Worm (Caenorhabditis elegans) whole organism, L2 larva: ENCODE data around the gene sft-4.

Experiments used
- ZK546.5 ChIP-seq: sonication (generic microtip); optimal IDR thresholded peaks from 2 replicates; lab custom pipeline; 2017; ENCODE audit warnings: missing biosample characterization, missing genetic modification characterization
- ama-1 ChIP-seq: fragments of 150-350 bp; optimal IDR thresholded peaks from 2 replicates; lab custom pipeline; 2018; ENCODE audit warnings: inconsistent platforms
- fos-1 ChIP-seq: fragments of 150-350 bp; optimal IDR thresholded peaks from 2 replicates; lab custom pipeline; 2014; ENCODE audit warnings: missing biosample characterization, missing genetic modification characterization
- lin-13 ChIP-seq: fragments of 150-350 bp; optimal IDR thresholded peaks from 2 replicates; lab custom pipeline; 2014; ENCODE audit warnings: missing biosample characterization, missing genetic modification reagents, missing genetic modification characterization
- nhr-237 ChIP-seq: fragments of 150-350 bp; optimal IDR thresholded peaks from 2 replicates; lab custom pipeline; 2014; ENCODE audit warnings: missing biosample characterization, missing genetic modification characterization
- peb-1 ChIP-seq: fragments of 150-350 bp; optimal IDR thresholded peaks from 2 replicates; lab custom pipeline; 2014; ENCODE audit warnings: missing biosample characterization, missing genetic modification characterization
- sem-4 ChIP-seq: fragments of 150-350 bp; optimal IDR thresholded peaks from 2 replicates; lab custom pipeline; 2014; ENCODE audit warnings: missing biosample characterization, missing genetic modification reagents, missing genetic modification characterization
- snpc-4 ChIP-seq: fragments of 150-350 bp; optimal IDR thresholded peaks from 2 replicates; lab custom pipeline; 2014; ENCODE audit warnings: missing biosample characterization, missing genetic modification characterization

ce11 chrX:5746665-5747064 is 33.9 kb downstream of the sft-4 start:
- TF ChIP-seq sem-4 (tag; lab: Kevin White, UChicago) (no peak), fos-1 (tag; lab: Kevin White, UChicago) (no peak), lin-13 (GFP tag; lab: Kevin White, UChicago) (no peak), ZK546.5 (tag; lab: Kevin White, UChicago) (no peak), nhr-237 (no peak), snpc-4 (tag; lab: Kevin White, UChicago) (no peak), peb-1 (no peak), ama-1 (lab: Kevin White, UChicago) (no peak)
